Fruit fly (Drosophila melanogaster) whole organism, prepupa: Measurements from ENCODE around the gene CG43732.

Experiments
- CG11294 ChIP-seq: fragments of 200-800 bp; sonication (Bioruptor generic); IDR thresholded peaks from 2 replicates; pipeline ENCODE4 v1.3.6; 2022; ENCODE audit warnings: missing biosample characterization, missing genetic modification characterization
- CG8632 ChIP-seq: fragments of 200-800 bp; sonication (Bioruptor generic); optimal IDR thresholded peaks from 3 replicates; lab custom pipeline; 2016; ENCODE audit warnings: missing biosample characterization, missing genetic modification characterization
- CG9139 ChIP-seq: fragments of 200-800 bp; sonication (Bioruptor generic); optimal IDR thresholded peaks from 3 replicates; lab custom pipeline; 2017; ENCODE audit warnings: missing biosample characterization, mild to moderate bottlenecking, missing genetic modification characterization
- topi ChIP-seq: fragments of 200-800 bp; sonication (Bioruptor generic); optimal IDR thresholded peaks from 3 replicates; lab custom pipeline; 2016; ENCODE audit warnings: missing biosample characterization, missing genetic modification characterization

DNA sequence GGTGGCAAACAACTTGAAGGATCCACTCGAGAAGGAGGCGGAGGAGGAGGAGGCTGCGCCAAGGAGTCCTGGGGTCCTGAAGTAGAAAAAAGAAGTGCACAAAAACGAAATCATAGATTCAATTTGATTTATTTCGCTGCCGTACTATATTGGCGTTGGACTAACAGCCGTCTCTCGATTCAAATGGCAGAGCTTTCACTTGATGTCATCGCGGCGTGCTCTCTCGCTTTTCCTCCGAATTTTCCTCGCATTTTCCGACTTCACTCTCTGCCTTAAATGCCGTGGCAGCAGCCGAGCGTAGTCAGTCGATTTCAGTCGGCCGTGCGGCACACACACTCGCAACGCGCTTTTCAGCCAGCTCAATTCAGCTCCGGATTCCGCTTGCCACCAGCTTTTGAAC, at the start of gene CG43732:
- TF ChIP-seq CG9139 (GFP tag; lab: Kevin White, UChicago) (no peak), CG8632 (GFP tag; lab: Kevin White, UChicago) (no peak), CG11294 (no peak), topi (no peak)
